Fruit fly (Drosophila melanogaster): ENCODE data around the gene snRNP-U1-70K.

- TF ChIP-seq Lhr (GFP tag; optimal IDR thresholded peaks at IDR 0.05) (no peak), shn (GFP tag; optimal IDR thresholded peaks at IDR 0.05) (no peak), ase (GFP tag; IDR thresholded peaks at IDR 0.05) (no peak), CrebB (tag; optimal IDR thresholded peaks at IDR 0.05) (no peak), Atf3 (GFP tag; optimal IDR thresholded peaks at IDR 0.05) (no peak), CG32772 (GFP tag; IDR thresholded peaks at IDR 0.05) (no peak), toy (GFP tag; IDR thresholded peaks at IDR 0.05) (no peak), amos (GFP tag; IDR thresholded peaks at IDR 0.05; ENCODE audit: partially characterized antibody) (no peak), CG3838 (GFP tag; optimal IDR thresholded peaks at IDR 0.05) (no peak), Ptx1 (GFP tag; IDR thresholded peaks at IDR 0.05) (no peak)
Observed at dm6 chr2L:7004304-7004703, 32.8 kb upstream of the snRNP-U1-70K start.
